Worm (Caenorhabditis elegans) whole organism, midembryonic: Measurements from ENCODE around the gene smap-1.

ENCODE experiments used
- T22C8.4 ChIP-seq: fragments of 200-800 bp; sonication (Bioruptor generic); IDR thresholded peaks from 2 replicates; pipeline ENCODE4 v1.3.6; 2022; ENCODE audit warnings: missing genetic modification characterization, missing compliant biosample characterization
- cog-1 ChIP-seq: sonication (generic microtip); optimal IDR thresholded peaks from 2 replicates; lab custom pipeline; 2016; ENCODE audit warnings: missing genetic modification characterization, missing compliant biosample characterization
- flt-1 ChIP-seq: fragments of 200-800 bp; sonication (Bioruptor generic); IDR thresholded peaks from 2 replicates; pipeline ENCODE4 v1.3.6; 2022; ENCODE audit warnings: missing genetic modification characterization, missing compliant biosample characterization
- klf-2 ChIP-seq: fragments of 200-800 bp; sonication (Bioruptor generic); conservative IDR thresholded peaks from 2 replicates; pipeline ENCODE4 v1.3.6; 2022; ENCODE audit warnings: missing genetic modification reagents, missing genetic modification characterization, missing compliant biosample characterization
- med-1 ChIP-seq: sonication (generic microtip); optimal IDR thresholded peaks from 2 replicates; lab custom pipeline; 2017; ENCODE audit warnings: missing genetic modification characterization, mild to moderate bottlenecking, missing compliant biosample characterization, antibody characterized with exemption, missing genetic modification reagents; ENCODE audit not compliant: insufficient read depth
- ref-1 ChIP-seq: fragments of 200-800 bp; sonication (Bioruptor generic); conservative IDR thresholded peaks from 2 replicates; pipeline ENCODE4 v1.3.6; 2022; ENCODE audit warnings: missing genetic modification reagents, missing genetic modification characterization, missing compliant biosample characterization
- tab-1 ChIP-seq: fragments of 200-800 bp; sonication (Bioruptor generic); IDR thresholded peaks from 2 replicates; pipeline ENCODE4 v1.3.6; 2022; ENCODE audit warnings: missing genetic modification characterization, missing compliant biosample characterization
- ztf-23 ChIP-seq: fragments of 200-800 bp; sonication (Bioruptor generic); IDR thresholded peaks from 2 replicates; pipeline ENCODE4 v1.3.6; 2022; ENCODE audit warnings: missing genetic modification reagents, missing genetic modification characterization, missing compliant biosample characterization
- ztf-29 ChIP-seq: fragments of 200-800 bp; sonication (Bioruptor generic); IDR thresholded peaks from 2 replicates; pipeline ENCODE4 v1.3.6; 2022; ENCODE audit warnings: missing genetic modification reagents, missing genetic modification characterization, missing compliant biosample characterization

The smap-1 gene

DNA sequence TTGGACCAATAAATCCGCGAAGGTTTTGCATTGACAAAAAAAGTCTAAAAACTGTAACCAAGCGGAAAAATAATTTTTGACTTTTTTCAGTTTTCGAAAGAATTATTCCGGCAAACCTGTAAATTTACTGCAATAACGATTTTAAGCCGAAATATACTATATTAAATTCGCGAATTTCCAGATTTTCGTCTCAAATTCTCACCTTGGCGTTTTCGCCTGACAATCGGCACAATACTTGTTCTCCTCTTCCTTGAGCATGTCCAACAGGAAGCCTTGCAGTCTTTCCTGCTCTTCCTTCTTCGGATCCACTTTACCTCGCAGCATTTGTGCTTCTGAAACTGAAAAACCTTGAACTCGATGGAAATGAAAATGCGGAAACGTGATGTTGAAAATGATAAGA lies at the start of gene smap-1:
Gene smap-1 (minus strand): TSS at position 338 of the 400 bp plus-strand sequence.
- TF ChIP-seq ztf-29 (GFP tag; lab: Robert Waterston, UW): no peak
- no peak for TF ChIP-seq klf-2
- TF ChIP-seq flt-1: no peak
- no peak for TF ChIP-seq T22C8.4
- TF ChIP-seq ref-1 (GFP tag; lab: Robert Waterston, UW): no peak
- TF ChIP-seq cog-1 (tag; lab: Kevin White, UChicago): no peak
- TF ChIP-seq med-1 (GFP tag; lab: Kevin White, UChicago): no peak
- no peak for TF ChIP-seq ztf-23 (GFP tag; lab: Robert Waterston, UW)
- no peak for TF ChIP-seq tab-1

DNA sequence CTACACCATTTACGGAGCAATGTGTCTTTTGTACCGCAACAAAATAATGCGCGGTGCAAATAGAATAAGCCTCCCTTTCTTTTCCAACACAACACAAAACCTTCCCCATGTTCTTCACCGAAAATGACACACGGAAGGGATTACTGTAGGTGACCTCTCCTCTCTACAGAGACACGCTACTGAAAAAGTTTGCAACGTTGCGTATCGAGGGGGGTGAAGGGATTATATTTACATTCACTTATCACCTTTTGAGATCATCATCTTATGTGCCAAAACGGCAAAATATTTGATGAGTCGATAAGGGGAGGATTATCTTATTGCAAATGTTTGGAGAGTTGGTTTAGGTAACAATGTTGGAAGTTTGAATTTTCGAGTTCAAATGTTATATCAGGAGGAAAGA lies 43.5 kb upstream of the smap-1 start:
- TF ChIP-seq tab-1: no peak
- TF ChIP-seq ztf-29 (GFP tag; lab: Robert Waterston, UW): no peak
- TF ChIP-seq cog-1 (tag; lab: Kevin White, UChicago): peak; percentile 8

DNA sequence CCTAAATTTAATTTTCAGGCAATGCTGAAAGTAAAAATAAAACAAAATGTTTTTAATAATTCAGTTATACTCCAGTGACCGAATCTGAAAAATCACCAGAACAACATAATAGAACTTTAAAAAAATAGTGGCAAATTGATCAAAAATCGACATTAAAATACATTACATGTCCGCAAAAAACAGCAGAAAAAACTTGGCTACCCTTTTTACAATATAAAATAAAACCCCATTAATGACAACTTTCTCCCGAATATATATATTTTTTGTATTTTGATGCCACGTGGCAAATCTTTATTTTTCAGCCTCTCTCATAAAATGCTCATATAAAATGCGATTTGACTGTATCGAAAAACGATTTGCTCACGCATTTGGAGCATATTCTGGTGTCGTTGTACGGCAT lies 42.0 kb upstream of the smap-1 start, which contains the start of gene ptr-19:
Gene ptr-19 (plus strand): TSS at position 301 of the 400 bp plus-strand sequence.
- TF ChIP-seq tab-1: no peak
- TF ChIP-seq ref-1 (GFP tag; lab: Robert Waterston, UW): no peak
- TF ChIP-seq klf-2: no peak
- no peak for TF ChIP-seq T22C8.4
- no peak for TF ChIP-seq ztf-29 (GFP tag; lab: Robert Waterston, UW)
- no peak for TF ChIP-seq ztf-23 (GFP tag; lab: Robert Waterston, UW)
- no peak for TF ChIP-seq med-1 (GFP tag; lab: Kevin White, UChicago)
- no peak for TF ChIP-seq cog-1 (tag; lab: Kevin White, UChicago)
- no peak for TF ChIP-seq flt-1

DNA sequence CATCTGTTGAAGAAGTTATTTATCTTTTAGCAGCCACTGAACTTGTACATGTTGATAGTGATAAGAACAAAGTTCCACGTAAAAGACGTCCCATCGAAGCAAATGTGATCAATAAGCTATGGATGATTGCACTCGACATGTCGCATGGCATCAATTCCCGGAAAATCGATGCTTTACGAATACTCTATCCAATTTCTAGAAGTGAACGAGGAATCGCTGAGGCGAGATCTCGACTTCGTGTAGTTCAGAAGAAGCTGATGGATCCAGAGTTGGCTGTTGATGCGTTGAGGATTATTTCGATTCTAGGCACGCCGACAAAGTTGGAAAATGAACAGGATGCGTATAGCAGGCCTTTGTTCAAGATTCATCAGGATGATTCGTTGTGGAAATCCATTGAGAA lies 30.1 kb upstream of the smap-1 start:
- no peak for TF ChIP-seq ref-1 (GFP tag; lab: Robert Waterston, UW)
- no peak for TF ChIP-seq cog-1 (tag; lab: Kevin White, UChicago)
- no peak for TF ChIP-seq ztf-23 (GFP tag; lab: Robert Waterston, UW)
- TF ChIP-seq ztf-29 (GFP tag; lab: Robert Waterston, UW): no peak
- TF ChIP-seq med-1 (GFP tag; lab: Kevin White, UChicago): no peak
- no peak for TF ChIP-seq tab-1
- TF ChIP-seq T22C8.4: no peak

DNA sequence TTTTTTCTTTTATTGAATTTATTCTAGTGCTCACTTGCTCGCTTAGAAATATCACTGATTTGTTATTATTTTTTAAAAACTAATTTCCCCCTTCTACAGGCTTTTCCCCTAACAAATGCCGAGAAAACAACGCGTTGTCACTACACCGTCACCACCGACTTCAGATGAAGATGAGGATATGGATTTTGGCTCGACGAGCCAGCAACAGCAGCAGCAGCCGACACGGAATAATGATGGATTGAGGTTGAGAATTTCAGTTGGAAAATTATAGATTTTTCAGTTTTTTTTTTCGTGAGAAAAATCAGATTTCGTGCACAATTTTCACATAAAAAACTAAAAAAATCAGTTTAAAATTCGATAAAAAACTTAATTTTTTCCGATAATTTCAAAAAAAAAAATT lies 23.4 kb upstream of the smap-1 start, which contains the start of gene dpy-28:
Gene dpy-28 (plus strand): TSS at position 100 of the 400 bp plus-strand sequence.
- no peak for TF ChIP-seq flt-1
- no peak for TF ChIP-seq klf-2
- no peak for TF ChIP-seq ref-1 (GFP tag; lab: Robert Waterston, UW)
- no peak for TF ChIP-seq ztf-23 (GFP tag; lab: Robert Waterston, UW)
- TF ChIP-seq cog-1 (tag; lab: Kevin White, UChicago): no peak
- TF ChIP-seq ztf-29 (GFP tag; lab: Robert Waterston, UW): no peak

DNA sequence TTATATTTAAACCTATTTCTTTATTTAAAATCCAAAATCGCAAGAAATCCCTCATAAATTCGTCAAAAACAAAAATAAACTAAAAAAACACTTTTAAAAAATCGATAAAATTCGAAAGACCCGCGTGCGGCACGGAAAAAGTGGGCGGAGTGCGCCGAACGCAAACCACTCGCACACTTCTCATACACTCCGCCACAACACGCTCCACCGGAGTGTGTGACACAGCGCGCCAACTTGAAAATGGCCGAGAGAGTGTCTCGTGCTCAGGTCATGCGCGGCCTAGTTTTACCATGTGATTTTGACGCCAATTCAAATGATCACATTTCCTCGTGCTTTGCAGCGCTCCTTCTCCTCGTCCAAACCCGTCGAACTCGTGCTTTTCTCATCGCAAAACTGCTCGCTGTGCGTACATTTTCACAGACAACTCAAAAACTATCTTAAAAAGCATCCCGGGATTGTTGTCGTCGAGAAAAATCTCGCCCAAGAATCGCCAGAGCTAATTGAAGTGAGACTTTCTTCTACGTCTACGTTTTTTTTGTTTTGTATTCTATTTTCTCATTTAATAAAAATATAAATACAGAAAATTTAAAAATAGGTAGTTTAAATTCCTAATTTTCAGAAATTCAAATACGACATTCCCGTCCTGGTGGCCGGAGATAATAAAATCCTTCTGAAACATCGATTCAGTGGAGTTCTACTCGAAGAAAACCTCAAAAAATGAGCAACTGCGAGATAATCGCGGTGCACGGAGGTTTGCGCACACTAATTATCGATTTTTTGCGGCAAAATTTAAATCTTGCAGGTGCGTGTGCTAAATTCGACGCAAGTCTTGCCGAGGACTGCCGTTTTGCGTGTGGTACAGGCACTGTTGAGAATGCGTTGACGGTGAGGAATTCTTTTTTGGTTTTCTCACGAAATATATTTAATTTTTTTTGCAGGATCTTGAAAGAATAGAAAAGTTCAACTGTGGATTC lies 19.7 kb upstream of the smap-1 start, which contains the start of gene tasp-1:
Gene tasp-1 (plus strand): TSS at position 258 of the 974 bp plus-strand sequence.
- peak; percentile 100 for TF ChIP-seq cog-1 (tag; lab: Kevin White, UChicago)
- peak; percentile 92 for TF ChIP-seq ztf-29 (GFP tag; lab: Robert Waterston, UW)
- peak; percentile 100 for TF ChIP-seq T22C8.4
- peak; percentile 93 for TF ChIP-seq klf-2
- peak; percentile 80 for TF ChIP-seq ref-1 (GFP tag; lab: Robert Waterston, UW)
- TF ChIP-seq flt-1: peak; percentile 98
- peak; percentile 93 for TF ChIP-seq tab-1
- peak; percentile 83 for TF ChIP-seq med-1 (GFP tag; lab: Kevin White, UChicago)
- TF ChIP-seq ztf-23 (GFP tag; lab: Robert Waterston, UW): peak; percentile 100

DNA sequence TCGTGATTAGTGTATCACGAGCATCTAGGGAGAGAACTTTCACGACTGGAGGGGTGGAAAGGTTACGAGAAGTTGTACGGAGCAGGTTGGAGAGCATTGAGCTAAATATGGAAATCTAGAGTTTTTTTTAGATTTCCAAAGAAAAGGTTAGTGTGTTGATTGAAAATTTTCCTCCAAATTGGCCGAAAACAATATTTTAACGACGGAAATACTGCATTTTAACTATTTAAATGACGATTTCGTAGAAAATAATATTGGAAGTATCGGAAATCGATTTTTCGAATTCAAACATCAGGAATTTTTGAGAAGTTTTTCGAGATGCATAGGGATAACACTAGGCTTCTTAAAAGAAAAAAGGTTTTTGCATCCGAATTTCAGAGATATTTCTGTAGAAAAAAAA lies 18.8 kb upstream of the smap-1 start, which contains the start of gene K01G5.10:
Gene K01G5.10 (minus strand): TSS at position 101 of the 400 bp plus-strand sequence.
- TF ChIP-seq T22C8.4 (no peak), med-1 (GFP tag; lab: Kevin White, UChicago) (no peak), tab-1 (no peak), cog-1 (tag; lab: Kevin White, UChicago) (no peak), ztf-23 (GFP tag; lab: Robert Waterston, UW) (no peak), klf-2 (no peak), ztf-29 (GFP tag; lab: Robert Waterston, UW) (no peak), flt-1 (no peak), ref-1 (GFP tag; lab: Robert Waterston, UW) (no peak)

DNA sequence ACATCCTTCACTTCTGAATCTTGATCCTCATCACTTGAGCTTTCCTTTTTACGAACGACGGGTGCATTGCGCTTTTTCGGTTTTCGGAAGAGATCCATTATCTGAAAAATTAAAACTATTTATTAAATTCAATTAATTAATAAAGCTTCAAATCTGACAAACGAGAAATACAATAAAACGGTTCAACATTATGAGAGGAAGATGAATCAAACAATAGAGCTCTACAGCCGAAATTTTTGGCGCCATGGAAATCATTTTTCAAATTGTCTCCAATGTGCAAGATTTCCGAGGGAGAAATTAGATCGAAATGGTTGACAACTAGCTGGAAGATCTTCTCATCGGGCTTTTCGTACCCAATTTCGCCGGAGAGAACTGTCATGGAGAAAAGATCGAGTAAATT lies 17.9 kb upstream of the smap-1 start, which contains the start of gene rnf-113:
Gene rnf-113 (minus strand): TSS at position 101 of the 400 bp plus-strand sequence.
- TF ChIP-seq T22C8.4: no peak
- no peak for TF ChIP-seq ref-1 (GFP tag; lab: Robert Waterston, UW)
- TF ChIP-seq cog-1 (tag; lab: Kevin White, UChicago): no peak
- no peak for TF ChIP-seq flt-1

DNA sequence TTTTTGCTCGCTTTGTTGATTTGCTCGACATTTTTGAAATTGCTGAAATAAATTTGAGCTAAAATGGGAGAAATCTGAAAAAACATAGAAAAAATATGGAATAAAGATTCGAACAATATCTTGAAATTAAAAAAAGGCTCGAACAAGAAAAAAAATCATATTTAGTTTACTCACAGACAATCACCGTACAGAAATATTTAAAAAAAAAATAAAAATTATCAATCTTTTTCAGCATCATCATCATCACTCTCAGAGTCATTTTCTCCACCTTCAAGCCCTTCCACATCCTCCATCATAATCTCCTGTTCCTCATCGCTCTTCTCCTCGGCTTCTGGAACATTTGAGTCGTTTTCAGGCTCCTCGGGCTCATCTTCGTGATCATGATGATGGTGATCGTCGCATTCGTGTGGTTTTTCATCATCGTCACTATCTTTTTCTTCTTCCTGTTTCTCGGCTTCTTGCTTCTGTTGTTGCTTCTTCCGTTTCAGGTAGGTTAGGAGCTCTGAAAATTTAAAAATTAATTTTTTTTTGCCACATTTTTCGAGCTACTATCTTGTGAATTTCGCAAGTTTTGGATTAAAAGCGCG lies 16.0 kb upstream of the smap-1 start, which contains the start of gene hpl-2:
Gene hpl-2 (minus strand): TSS at position 51 of the 587 bp plus-strand sequence.
- no peak for TF ChIP-seq cog-1 (tag; lab: Kevin White, UChicago)
- no peak for TF ChIP-seq flt-1
- no peak for TF ChIP-seq tab-1
- TF ChIP-seq med-1 (GFP tag; lab: Kevin White, UChicago): no peak
- no peak for TF ChIP-seq ref-1 (GFP tag; lab: Robert Waterston, UW)
- no peak for TF ChIP-seq ztf-29 (GFP tag; lab: Robert Waterston, UW)
- no peak for TF ChIP-seq T22C8.4
- TF ChIP-seq klf-2: no peak
- TF ChIP-seq ztf-23 (GFP tag; lab: Robert Waterston, UW): no peak
